Worm (Caenorhabditis elegans) whole organism, L4/young adult: Measurements from ENCODE around the gene B0303.14.

Experiments used
- W03F9.2 ChIP-seq: fragments of 150-350 bp; optimal IDR thresholded peaks from 2 replicates; lab custom pipeline; 2014; ENCODE audit warnings: missing biosample characterization, missing genetic modification characterization
- dao-5 ChIP-seq: sonication (generic microtip); optimal IDR thresholded peaks from 2 replicates; lab custom pipeline; 2016; ENCODE audit warnings: missing genotype, missing genetic modification characterization, moderate library complexity, missing compliant biosample characterization
- him-1 ChIP-seq: sonication (generic microtip); optimal IDR thresholded peaks from 2 replicates; lab custom pipeline; 2016; ENCODE audit warnings: missing genotype, missing genetic modification reagents, missing genetic modification characterization, missing compliant biosample characterization

B0303.14 gene

ce11 chrIII:8716084-8716483 is at the start of gene B0303.14:
B0303.14 (minus strand) TSS chrIII:8716184.
- TF ChIP-seq him-1: no peak
- no peak for TF ChIP-seq W03F9.2 (tag; lab: Kevin White, UChicago)
- no peak for TF ChIP-seq dao-5 (tag; lab: Kevin White, UChicago)

ce11 chrIII:8765030-8765429 is 49.0 kb upstream of the B0303.14 start:
- TF ChIP-seq dao-5 (tag; lab: Kevin White, UChicago) (no peak), him-1 (no peak), W03F9.2 (tag; lab: Kevin White, UChicago) (no peak)

- TF ChIP-seq W03F9.2 (tag; lab: Kevin White, UChicago): no peak
- TF ChIP-seq dao-5 (tag; lab: Kevin White, UChicago): no peak
- TF ChIP-seq him-1: no peak
Measured at ce11 chrIII:8763111-8763510, 47.1 kb upstream of the B0303.14 start.

ce11 chrIII:8762016-8762415 is 46.0 kb upstream of the B0303.14 start:
- no peak for TF ChIP-seq dao-5 (tag; lab: Kevin White, UChicago)
- no peak for TF ChIP-seq him-1
- no peak for TF ChIP-seq W03F9.2 (tag; lab: Kevin White, UChicago)

ce11 chrIII:8761040-8761654 is 45.2 kb upstream of the B0303.14 start, which contains the start of gene aak-1:
aak-1 (minus strand) TSS chrIII:8761090.
- TF ChIP-seq dao-5 (tag; lab: Kevin White, UChicago) (no peak), W03F9.2 (tag; lab: Kevin White, UChicago) (no peak), him-1 (no peak)

- TF ChIP-seq W03F9.2 (tag; lab: Kevin White, UChicago): no peak
- TF ChIP-seq him-1: no peak
- no peak for TF ChIP-seq dao-5 (tag; lab: Kevin White, UChicago)
Measured at ce11 chrIII:8754682-8755081, 38.7 kb upstream of the B0303.14 start, which contains the start of gene tomm-70. tomm-70 (minus strand) TSS chrIII:8754750.

- TF ChIP-seq dao-5 (tag; lab: Kevin White, UChicago) (no peak), him-1 (no peak), W03F9.2 (tag; lab: Kevin White, UChicago) (no peak)
Measured at ce11 chrIII:8750606-8751005, 34.6 kb upstream of the B0303.14 start, which contains the start of gene ugtp-1. ugtp-1 (minus strand) TSS chrIII:8750706.

- TF ChIP-seq W03F9.2 (tag; lab: Kevin White, UChicago) (no peak), dao-5 (tag; lab: Kevin White, UChicago) (no peak), him-1 (no peak)
Measured at ce11 chrIII:8749487-8749886, 33.5 kb upstream of the B0303.14 start, which contains the start of gene sma-2. sma-2 (plus strand) TSS chrIII:8749680.

- TF ChIP-seq dao-5 (tag; lab: Kevin White, UChicago) (no peak), W03F9.2 (tag; lab: Kevin White, UChicago) (no peak)
Measured at ce11 chrIII:8748620-8749019, 32.6 kb upstream of the B0303.14 start.

- no peak for TF ChIP-seq W03F9.2 (tag; lab: Kevin White, UChicago)
- no peak for TF ChIP-seq dao-5 (tag; lab: Kevin White, UChicago)
- no peak for TF ChIP-seq him-1
Measured at ce11 chrIII:8745214-8745613, 29.2 kb upstream of the B0303.14 start.

ce11 chrIII:8744765-8745164 is 28.8 kb upstream of the B0303.14 start:
- TF ChIP-seq dao-5 (tag; lab: Kevin White, UChicago): no peak
- TF ChIP-seq him-1: no peak
- TF ChIP-seq W03F9.2 (tag; lab: Kevin White, UChicago): no peak

ce11 chrIII:8743796-8744404 is 27.9 kb upstream of the B0303.14 start, which contains the start of gene ZK370.6:
ZK370.6 (minus strand) TSS chrIII:8743846.
- TF ChIP-seq W03F9.2 (tag; lab: Kevin White, UChicago): no peak
- TF ChIP-seq him-1: no peak
- no peak for TF ChIP-seq dao-5 (tag; lab: Kevin White, UChicago)

- TF ChIP-seq W03F9.2 (tag; lab: Kevin White, UChicago) (no peak), dao-5 (tag; lab: Kevin White, UChicago) (no peak), him-1 (no peak)
Measured at ce11 chrIII:8742584-8742983, 26.6 kb upstream of the B0303.14 start.

ce11 chrIII:8741955-8742354 is 26.0 kb upstream of the B0303.14 start:
- no peak for TF ChIP-seq dao-5 (tag; lab: Kevin White, UChicago)
- TF ChIP-seq him-1: no peak
- no peak for TF ChIP-seq W03F9.2 (tag; lab: Kevin White, UChicago)
